Worm (Caenorhabditis elegans): Measurements from ENCODE around the gene exc-14.

DNA sequence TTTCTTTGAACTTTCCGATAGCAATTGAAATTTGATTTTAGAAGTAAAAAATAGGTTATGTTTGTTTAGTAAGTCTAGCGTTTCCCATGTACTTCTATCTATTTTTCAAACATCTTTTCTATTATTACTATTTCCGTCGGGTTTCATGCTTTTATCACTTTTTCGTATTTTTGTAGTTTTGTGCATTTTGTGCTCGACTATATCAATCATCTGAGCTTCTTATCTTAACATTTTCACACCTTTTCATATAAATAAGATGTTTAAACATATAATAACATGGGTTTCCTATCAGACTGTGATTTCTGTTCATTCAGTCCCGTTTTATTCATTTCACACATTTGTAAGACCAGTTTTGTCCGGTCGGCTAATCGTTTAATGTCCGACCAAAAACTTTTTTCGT lies 27.9 kb downstream of the exc-14 start:
- TF ChIP-seq elt-1 (tag; optimal IDR thresholded peaks at IDR 0.05; ENCODE audit: borderline replicate concordance, insufficient read depth) = no peak
- no peak for TF ChIP-seq elt-3 (tag; optimal IDR thresholded peaks at IDR 0.05)
- no peak for TF ChIP-seq nhr-28 (tag; optimal IDR thresholded peaks at IDR 0.05)
- TF ChIP-seq blmp-1 (tag; optimal IDR thresholded peaks at IDR 0.05) = no peak
- no peak for TF ChIP-seq flh-1 (GFP tag; optimal IDR thresholded peaks at IDR 0.05)
- no peak for TF ChIP-seq mep-1 (tag; optimal IDR thresholded peaks at IDR 0.05)
- no peak for TF ChIP-seq ham-2 (GFP tag; optimal IDR thresholded peaks at IDR 0.05)
- TF ChIP-seq tbx-8 (GFP tag; optimal IDR thresholded peaks at IDR 0.05) = no peak
- no peak for TF ChIP-seq pha-4 (tag; optimal IDR thresholded peaks at IDR 0.05)
- no peak for TF ChIP-seq unc-62 (GFP tag; optimal IDR thresholded peaks at IDR 0.05)
- TF ChIP-seq zip-8 (tag; optimal IDR thresholded peaks at IDR 0.05) = no peak
- TF ChIP-seq lin-13 (tag; optimal IDR thresholded peaks at IDR 0.05) = no peak
- no peak for TF ChIP-seq lsy-2 (tag; optimal IDR thresholded peaks at IDR 0.05)
- TF ChIP-seq nhr-237 (tag; optimal IDR thresholded peaks at IDR 0.05) = no peak

Measured in whole organism, mixed stage, embryonic.